Worm (Caenorhabditis elegans) whole organism, L4 larva: Measurements from ENCODE around the gene Y73C8B.5.

Experiments used
- F49E8.2 ChIP-seq: sonication (generic microtip); optimal IDR thresholded peaks from 2 replicates; lab custom pipeline; 2016; ENCODE audit warnings: missing compliant biosample characterization, mild to moderate bottlenecking, missing genetic modification characterization, borderline replicate concordance
- R02D3.7 ChIP-seq: fragments of 150-350 bp; sonication (generic microtip); optimal IDR thresholded peaks from 3 replicates; lab custom pipeline; 2014; ENCODE audit warnings: missing biosample characterization, missing genetic modification characterization
- T26A8.4 ChIP-seq: fragments of 200-800 bp; sonication (Bioruptor generic); IDR thresholded peaks from 2 replicates; pipeline ENCODE4 v1.3.6; 2022; ENCODE audit warnings: missing genetic modification characterization, missing compliant biosample characterization
- Y48G9A.11 ChIP-seq: fragments of 200-800 bp; sonication (Bioruptor generic); IDR thresholded peaks from 2 replicates; pipeline ENCODE4 v1.3.6; 2022; ENCODE audit warnings: missing genetic modification reagents, missing genetic modification characterization, missing compliant biosample characterization
- ZK546.5 ChIP-seq, 2 experiments: sonication (generic microtip); optimal IDR thresholded peaks; 2 replicates each; lab custom pipeline; 2017; ENCODE audit warnings: missing biosample characterization in 2 of 2, missing genetic modification characterization in 2 of 2
- aha-1 ChIP-seq: fragments of 150-350 bp; peaks from one replicate; lab custom pipeline; 2014; ENCODE audit warnings: missing biosample characterization, missing genetic modification characterization
- aly-2 ChIP-seq: sonication (generic microtip); optimal IDR thresholded peaks from 2 replicates; lab custom pipeline; 2018; ENCODE audit warnings: missing biosample characterization, missing genetic modification characterization
- attf-4 ChIP-seq: sonication (generic microtip); optimal IDR thresholded peaks from 3 replicates; lab custom pipeline; 2017; ENCODE audit warnings: missing biosample characterization, missing genetic modification characterization
- ceh-20 ChIP-seq: fragments of 200-800 bp; sonication (Bioruptor generic); IDR thresholded peaks from 2 replicates; pipeline ENCODE4 v1.3.6; 2022; ENCODE audit warnings: missing genetic modification reagents, missing genetic modification characterization, missing compliant biosample characterization
- ceh-32 ChIP-seq: sonication (generic microtip); optimal IDR thresholded peaks from 2 replicates; lab custom pipeline; 2016; ENCODE audit warnings: mild to moderate bottlenecking, missing genetic modification characterization, missing compliant biosample characterization; ENCODE audit not compliant: poor library complexity
- ceh-82 ChIP-seq: sonication (generic microtip); optimal IDR thresholded peaks from 2 replicates; lab custom pipeline; 2017; ENCODE audit warnings: missing biosample characterization, missing genetic modification characterization
- ces-1 ChIP-seq: fragments of 150-350 bp; sonication (generic microtip); optimal IDR thresholded peaks from 4 replicates; lab custom pipeline; 2014; ENCODE audit warnings: missing biosample characterization, missing genetic modification reagents, missing genetic modification characterization
- cey-2 ChIP-seq: sonication (generic microtip); optimal IDR thresholded peaks from 3 replicates; lab custom pipeline; 2017; ENCODE audit warnings: missing genetic modification characterization, mild to moderate bottlenecking, missing compliant biosample characterization, antibody characterized with exemption, borderline replicate concordance; ENCODE audit not compliant: insufficient read depth
- daf-16 ChIP-seq, 3 experiments: sonication (generic microtip); optimal IDR thresholded peaks; 2 replicates each; lab custom pipeline; 2016 to 2017; ENCODE audit warnings: missing genetic modification characterization in 3 of 3, missing genetic modification reagents in 3 of 3, mild to moderate bottlenecking in 2 of 3, missing compliant biosample characterization in 2 of 3, missing biosample characterization in 1 of 3, moderate library complexity in 1 of 3
- daf-8 ChIP-seq: fragments of 200-800 bp; sonication (Bioruptor generic); IDR thresholded peaks from 2 replicates; pipeline ENCODE4 v1.3.6; 2022; ENCODE audit warnings: missing genetic modification characterization, missing compliant biosample characterization
- dmd-6 ChIP-seq: fragments of 200-800 bp; sonication (Bioruptor generic); IDR thresholded peaks from 2 replicates; pipeline ENCODE4 v1.3.6; 2022; ENCODE audit warnings: missing genetic modification reagents, missing genetic modification characterization, missing compliant biosample characterization
- dmd-8 ChIP-seq: fragments of 200-800 bp; sonication (Bioruptor generic); IDR thresholded peaks from 2 replicates; pipeline ENCODE4 v1.3.6; 2022; ENCODE audit warnings: missing genetic modification characterization, missing compliant biosample characterization
- egl-43 ChIP-seq: fragments of 200-800 bp; sonication (Bioruptor generic); IDR thresholded peaks from 2 replicates; pipeline ENCODE4 v1.3.6; 2022; ENCODE audit warnings: missing genetic modification reagents, missing genetic modification characterization, missing compliant biosample characterization
- fos-1 ChIP-seq: fragments of 150-350 bp; optimal IDR thresholded peaks from 2 replicates; lab custom pipeline; 2014; ENCODE audit warnings: missing biosample characterization, missing genetic modification characterization
- hlh-11 ChIP-seq: fragments of 200-800 bp; sonication (Bioruptor generic); optimal IDR thresholded peaks from 2 replicates; lab custom pipeline; 2018; ENCODE audit warnings: mild to moderate bottlenecking, missing genetic modification characterization, missing compliant biosample characterization
- jun-1 ChIP-seq: fragments of 150-350 bp; optimal IDR thresholded peaks from 2 replicates; lab custom pipeline; 2014; ENCODE audit warnings: missing biosample characterization, missing genetic modification reagents, missing genetic modification characterization
- lim-7 ChIP-seq: fragments of 200-800 bp; sonication (Bioruptor generic); IDR thresholded peaks from 2 replicates; pipeline ENCODE4 v1.3.6; 2022; ENCODE audit warnings: missing genetic modification characterization, missing compliant biosample characterization
- lin-13 ChIP-seq: fragments of 150-350 bp; optimal IDR thresholded peaks from 2 replicates; lab custom pipeline; 2014; ENCODE audit warnings: missing biosample characterization, missing genetic modification reagents, missing genetic modification characterization
- mdl-1 ChIP-seq, 2 experiments: fragments of 150-350 bp in 1 of 2; sonication (generic microtip) in 1 of 2; optimal IDR thresholded peaks; 2 replicates each; lab custom pipeline; 2014 to 2017; ENCODE audit warnings: missing biosample characterization in 2 of 2, missing genetic modification characterization in 2 of 2
- nhr-11 ChIP-seq: fragments of 150-350 bp; optimal IDR thresholded peaks from 2 replicates; lab custom pipeline; 2014; ENCODE audit warnings: missing biosample characterization, missing genetic modification characterization
- nhr-237 ChIP-seq: sonication (generic microtip); optimal IDR thresholded peaks from 2 replicates; lab custom pipeline; 2017; ENCODE audit warnings: missing biosample characterization, missing genetic modification characterization
- nhr-41 ChIP-seq: fragments of 200-800 bp; sonication (Bioruptor generic); IDR thresholded peaks from 2 replicates; pipeline ENCODE4 v1.3.6; 2022; ENCODE audit warnings: missing genetic modification reagents, missing genetic modification characterization, missing compliant biosample characterization
- nhr-6 ChIP-seq: fragments of 150-350 bp; optimal IDR thresholded peaks from 2 replicates; lab custom pipeline; 2014; ENCODE audit warnings: missing biosample characterization, missing genetic modification characterization
- nhr-76 ChIP-seq: fragments of 150-350 bp; optimal IDR thresholded peaks from 2 replicates; lab custom pipeline; 2014; ENCODE audit warnings: missing biosample characterization, missing genetic modification characterization
- php-3 ChIP-seq: fragments of 200-800 bp; sonication (Bioruptor generic); IDR thresholded peaks from 2 replicates; pipeline ENCODE4 v1.3.6; 2022; ENCODE audit warnings: missing genetic modification reagents, missing genetic modification characterization, missing compliant biosample characterization
- rbr-2 ChIP-seq: sonication (generic microtip); optimal IDR thresholded peaks from 2 replicates; lab custom pipeline; 2016; ENCODE audit warnings: missing genotype, missing genetic modification characterization, missing compliant biosample characterization
- saeg-2 ChIP-seq: fragments of 200-800 bp; sonication (Bioruptor generic); IDR thresholded peaks from 2 replicates; pipeline ENCODE4 v1.3.6; 2022; ENCODE audit warnings: missing genetic modification reagents, missing genetic modification characterization, missing compliant biosample characterization
- sdz-12 ChIP-seq: fragments of 200-800 bp; sonication (Bioruptor generic); optimal IDR thresholded peaks from 2 replicates; lab custom pipeline; 2018; ENCODE audit warnings: mild to moderate bottlenecking, missing genetic modification characterization, missing compliant biosample characterization
- set-16 ChIP-seq: fragments of 200-800 bp; sonication (Bioruptor generic); IDR thresholded peaks from 2 replicates; pipeline ENCODE4 v1.3.6; 2022; ENCODE audit warnings: missing genetic modification reagents, missing genetic modification characterization, missing compliant biosample characterization
- snpc-1.2 ChIP-seq: fragments of 200-800 bp; sonication (Bioruptor generic); IDR thresholded peaks from 2 replicates; pipeline ENCODE4 v1.3.6; 2022; ENCODE audit warnings: missing genetic modification reagents, missing genetic modification characterization, missing compliant biosample characterization
- spr-1 ChIP-seq: sonication (generic microtip); optimal IDR thresholded peaks from 2 replicates; lab custom pipeline; 2016; ENCODE audit warnings: mild to moderate bottlenecking, missing genetic modification characterization, missing compliant biosample characterization
- tag-97 ChIP-seq: fragments of 200-800 bp; sonication (Bioruptor generic); IDR thresholded peaks from 2 replicates; pipeline ENCODE4 v1.3.6; 2022; ENCODE audit warnings: missing genetic modification characterization, missing compliant biosample characterization
- unc-39 ChIP-seq: sonication (generic microtip); optimal IDR thresholded peaks from 2 replicates; lab custom pipeline; 2017; ENCODE audit warnings: missing biosample characterization, missing genetic modification characterization
- unc-62 ChIP-seq, 3 experiments: fragments of 150-350 bp in 1 of 3; sonication (generic microtip); optimal IDR thresholded peaks in 2 of 3; peaks in 1 of 3; 1 replicate in 1 of 3; 2 replicates in 2 of 3; lab custom pipeline; 2014 to 2017; ENCODE audit warnings: missing biosample characterization in 3 of 3, missing genetic modification characterization in 3 of 3, missing genetic modification reagents in 3 of 3, missing genotype in 1 of 3
- zag-1 ChIP-seq: fragments of 150-350 bp; optimal IDR thresholded peaks from 2 replicates; lab custom pipeline; 2014; ENCODE audit warnings: missing biosample characterization, missing genetic modification characterization
- zfp-2 ChIP-seq: sonication (generic microtip); optimal IDR thresholded peaks from 2 replicates; lab custom pipeline; 2016; ENCODE audit warnings: mild to moderate bottlenecking, missing genetic modification characterization, missing compliant biosample characterization
- zip-11 ChIP-seq: fragments of 200-800 bp; sonication (Bioruptor generic); IDR thresholded peaks from 2 replicates; pipeline ENCODE4 v1.3.6; 2022; ENCODE audit warnings: missing genetic modification characterization, missing compliant biosample characterization

Y73C8B.5 gene

ce11 chrV:3149910-3150428 is 47.1 kb upstream of the Y73C8B.5 start:
- TF ChIP-seq cey-2 (no peak), saeg-2 (GFP tag; lab: Robert Waterston, UW) (0 out of 2 replicates have a peak, but pooled peaks have one; percentile 38), set-16 (GFP tag; lab: Robert Waterston, UW) (peak; percentile 91), aha-1 (peak; percentile 73), nhr-41 (GFP tag; lab: Robert Waterston, UW) (0 out of 2 replicates have a peak, but pooled peaks have one; percentile 6)

- TF ChIP-seq T26A8.4: no peak
- TF ChIP-seq nhr-76: no peak
- no peak for TF ChIP-seq sdz-12 (GFP tag; lab: Kevin White, UChicago)
- TF ChIP-seq dmd-6 (GFP tag; lab: Robert Waterston, UW): no peak
- no peak for TF ChIP-seq lin-13
- TF ChIP-seq egl-43: no peak
- no peak for TF ChIP-seq nhr-41 (GFP tag; lab: Robert Waterston, UW)
- TF ChIP-seq aly-2: no peak
- no peak for TF ChIP-seq nhr-6 (tag; lab: Kevin White, UChicago)
- no peak for TF ChIP-seq ceh-32
- TF ChIP-seq aha-1: no peak
- TF ChIP-seq, all 104 proteins: peak for 0
These were observed 45.2 kb upstream of the Y73C8B.5 start, which contains the start of gene srab-6 for ce11 chrV:3151862-3152261. Gene srab-6 (minus strand): TSS chrV:3151962.

- no peak for TF ChIP-seq lim-7 (GFP tag; lab: Robert Waterston, UW)
- no peak for TF ChIP-seq snpc-1.2 (GFP tag; lab: Robert Waterston, UW)
- TF ChIP-seq fos-1: no peak
- TF ChIP-seq rbr-2 (tag; lab: Kevin White, UChicago): no peak
- TF ChIP-seq T26A8.4: no peak
- TF ChIP-seq dmd-8 (GFP tag; lab: Robert Waterston, UW): no peak
- TF ChIP-seq nhr-41 (GFP tag; lab: Robert Waterston, UW): no peak
- no peak for TF ChIP-seq ces-1 (GFP tag; lab: Kevin White, UChicago)
These were observed 42.0 kb upstream of the Y73C8B.5 start, which contains the start of gene srab-7 for ce11 chrV:3155072-3155471. Gene srab-7 (minus strand): TSS chrV:3155172.

ce11 chrV:3156786-3157185 is 40.3 kb upstream of the Y73C8B.5 start, which contains the start of gene exh-1:
Gene exh-1 (plus strand): TSS chrV:3157086.
- TF ChIP-seq unc-62 (GFP tag; optimal IDR thresholded peaks at IDR 0.05 in 1 of 2; lab: Kevin White, UChicago): peak in 1 of 2 experiments; percentile 78
- TF ChIP-seq unc-62 (tag; optimal IDR thresholded peaks at IDR 0.05; lab: Kevin White, UChicago): no peak
- TF ChIP-seq spr-1 (tag; lab: Kevin White, UChicago): no peak

ce11 chrV:3158379-3158778 is 38.7 kb upstream of the Y73C8B.5 start:
- peak in 1 of 2 experiments; percentile 94 for TF ChIP-seq unc-62 (GFP tag; optimal IDR thresholded peaks at IDR 0.05 in 1 of 2; lab: Kevin White, UChicago)
- TF ChIP-seq unc-62 (tag; optimal IDR thresholded peaks at IDR 0.05; lab: Kevin White, UChicago): no peak
- TF ChIP-seq php-3: no peak
- peak; percentile 6 for TF ChIP-seq aha-1
- TF ChIP-seq tag-97: no peak
- no peak for TF ChIP-seq R02D3.7 (tag; lab: Kevin White, UChicago)
- no peak for TF ChIP-seq nhr-6 (tag; lab: Kevin White, UChicago)
- TF ChIP-seq zfp-2 (tag; lab: Kevin White, UChicago): no peak
- TF ChIP-seq ceh-82 (tag; lab: Kevin White, UChicago): no peak

ce11 chrV:3159252-3159651 is 37.8 kb upstream of the Y73C8B.5 start, which contains the start of gene C36C5.12:
Gene C36C5.12 (minus strand): TSS chrV:3159352.
- TF ChIP-seq hlh-11 (tag; lab: Kevin White, UChicago) (no peak), aha-1 (no peak), rbr-2 (tag; lab: Kevin White, UChicago) (no peak), zip-11 (no peak), daf-8 (GFP tag; lab: Robert Waterston, UW) (no peak), F49E8.2 (tag; lab: Kevin White, UChicago) (no peak), daf-16 (GFP tag; optimal IDR thresholded peaks at IDR 0.05; lab: Kevin White, UChicago) (no peak), daf-16 (tag; optimal IDR thresholded peaks at IDR 0.05; lab: Kevin White, UChicago) (no peak), nhr-11 (no peak), T26A8.4 (no peak), zag-1 (no peak), ZK546.5 (tag; optimal IDR thresholded peaks at IDR 0.05; lab: Kevin White, UChicago) (no peak), unc-39 (tag; lab: Kevin White, UChicago) (no peak), Y48G9A.11 (GFP tag; lab: Robert Waterston, UW) (no peak), nhr-237 (no peak), mdl-1 (tag; optimal IDR thresholded peaks at IDR 0.05; lab: Kevin White, UChicago) (no peak), ceh-20 (GFP tag; lab: Robert Waterston, UW) (no peak), attf-4 (tag; lab: Kevin White, UChicago) (no peak), jun-1 (tag; lab: Kevin White, UChicago) (no peak)
